Worm (Caenorhabditis elegans) whole organism, L3 larva: ENCODE data around the gene F32D1.7.

ENCODE experiments used
- R02D3.7 ChIP-seq: fragments of 150-350 bp; optimal IDR thresholded peaks from 2 replicates; lab custom pipeline; 2014; ENCODE audit warnings: missing biosample characterization, missing genetic modification characterization
- ZK546.5 ChIP-seq: sonication (generic microtip); optimal IDR thresholded peaks from 2 replicates; lab custom pipeline; 2017; ENCODE audit warnings: missing biosample characterization, missing genetic modification characterization
- aly-2 ChIP-seq: fragments of 150-350 bp; optimal IDR thresholded peaks from 2 replicates; lab custom pipeline; 2014; ENCODE audit warnings: missing biosample characterization, missing genetic modification characterization
- ama-1 ChIP-seq: fragments of 150-350 bp; optimal IDR thresholded peaks from 2 replicates; lab custom pipeline; 2018
- ceh-16 ChIP-seq: sonication (generic microtip); optimal IDR thresholded peaks from 2 replicates; lab custom pipeline; 2017; ENCODE audit warnings: missing biosample characterization, missing genetic modification characterization
- ceh-28 ChIP-seq: fragments of 150-350 bp; optimal IDR thresholded peaks from 2 replicates; lab custom pipeline; 2014; ENCODE audit warnings: missing biosample characterization, missing genetic modification reagents, missing genetic modification characterization
- ceh-82 ChIP-seq: fragments of 150-350 bp; optimal IDR thresholded peaks from 2 replicates; lab custom pipeline; 2014; ENCODE audit warnings: missing biosample characterization, missing genetic modification characterization
- egl-27 ChIP-seq: sonication (generic microtip); optimal IDR thresholded peaks from 4 replicates; lab custom pipeline; 2017; ENCODE audit warnings: missing biosample characterization, missing genetic modification reagents, missing genetic modification characterization
- elt-1 ChIP-seq: fragments of 150-350 bp; optimal IDR thresholded peaks from 2 replicates; lab custom pipeline; 2014; ENCODE audit warnings: missing biosample characterization, missing genetic modification characterization
- elt-2 ChIP-seq: sonication (generic microtip); optimal IDR thresholded peaks from 2 replicates; lab custom pipeline; 2016; ENCODE audit warnings: missing genetic modification reagents, mild to moderate bottlenecking, missing genetic modification characterization, missing compliant biosample characterization
- fkh-10 ChIP-seq: sonication (generic microtip); optimal IDR thresholded peaks from 2 replicates; lab custom pipeline; 2017; ENCODE audit warnings: missing biosample characterization, missing genetic modification reagents, missing genetic modification characterization
- fkh-2 ChIP-seq: fragments of 150-350 bp; optimal IDR thresholded peaks from 2 replicates; lab custom pipeline; 2014; ENCODE audit warnings: missing biosample characterization, missing genetic modification reagents, missing genetic modification characterization
- hmg-11 ChIP-seq: sonication (generic microtip); optimal IDR thresholded peaks from 2 replicates; lab custom pipeline; 2016; ENCODE audit warnings: missing genetic modification characterization, missing compliant biosample characterization
- jun-1 ChIP-seq: fragments of 150-350 bp; optimal IDR thresholded peaks from 2 replicates; lab custom pipeline; 2014; ENCODE audit warnings: missing biosample characterization, missing genetic modification reagents, missing genetic modification characterization
- lsy-12 ChIP-seq: sonication (generic microtip); optimal IDR thresholded peaks from 2 replicates; lab custom pipeline; 2016; ENCODE audit warnings: mild to moderate bottlenecking, missing genetic modification characterization, missing compliant biosample characterization
- mml-1 ChIP-seq: fragments of 150-350 bp; sonication (generic microtip); optimal IDR thresholded peaks from 3 replicates; lab custom pipeline; 2014; ENCODE audit warnings: missing biosample characterization, missing genetic modification characterization
- nfya-1 ChIP-seq: sonication (generic microtip); optimal IDR thresholded peaks from 2 replicates; lab custom pipeline; 2017; ENCODE audit warnings: missing genetic modification characterization, mild to moderate bottlenecking, missing compliant biosample characterization, antibody characterized with exemption, moderate library complexity; ENCODE audit not compliant: insufficient read depth
- nhr-11 ChIP-seq: fragments of 150-350 bp; optimal IDR thresholded peaks from 2 replicates; lab custom pipeline; 2014; ENCODE audit warnings: missing biosample characterization, missing genetic modification characterization
- nhr-237 ChIP-seq: fragments of 150-350 bp; optimal IDR thresholded peaks from 2 replicates; lab custom pipeline; 2014; ENCODE audit warnings: missing biosample characterization, missing genetic modification characterization
- nhr-25 ChIP-seq: sonication (generic microtip); optimal IDR thresholded peaks from 2 replicates; lab custom pipeline; 2017; ENCODE audit warnings: missing biosample characterization, missing genetic modification characterization
- nhr-28 ChIP-seq: fragments of 150-350 bp; optimal IDR thresholded peaks from 2 replicates; lab custom pipeline; 2014; ENCODE audit warnings: missing biosample characterization, missing genetic modification characterization
- nhr-43 ChIP-seq: sonication (generic microtip); optimal IDR thresholded peaks from 2 replicates; lab custom pipeline; 2016; ENCODE audit warnings: mild to moderate bottlenecking, missing genetic modification characterization, missing compliant biosample characterization; ENCODE audit not compliant: poor library complexity, severe bottlenecking
- nhr-67 ChIP-seq: fragments of 150-350 bp; optimal IDR thresholded peaks from 2 replicates; lab custom pipeline; 2014; ENCODE audit warnings: missing biosample characterization, missing genetic modification characterization
- nhr-76 ChIP-seq: fragments of 150-350 bp; sonication (generic microtip); optimal IDR thresholded peaks from 5 replicates; lab custom pipeline; 2014; ENCODE audit warnings: missing biosample characterization, missing genetic modification characterization
- nhr-77 ChIP-seq: fragments of 150-350 bp; optimal IDR thresholded peaks from 2 replicates; lab custom pipeline; 2014; ENCODE audit warnings: missing biosample characterization, missing genetic modification characterization
- pha-4 ChIP-seq: fragments of 150-350 bp; optimal IDR thresholded peaks from 2 replicates; lab custom pipeline; 2014; ENCODE audit warnings: missing biosample characterization, missing genetic modification reagents, missing genetic modification characterization
- pqm-1 ChIP-seq: fragments of 150-350 bp; optimal IDR thresholded peaks from 2 replicates; lab custom pipeline; 2017; ENCODE audit warnings: missing biosample characterization, missing genetic modification characterization, inconsistent platforms
- skn-1 ChIP-seq: fragments of 150-350 bp; optimal IDR thresholded peaks from 2 replicates; lab custom pipeline; 2014; ENCODE audit warnings: missing biosample characterization, missing genetic modification characterization
- snpc-4 ChIP-seq: fragments of 150-350 bp; optimal IDR thresholded peaks from 2 replicates; lab custom pipeline; 2014; ENCODE audit warnings: missing biosample characterization, missing genetic modification characterization
- tbx-2 ChIP-seq: sonication (generic microtip); optimal IDR thresholded peaks from 2 replicates; lab custom pipeline; 2016; ENCODE audit warnings: mild to moderate bottlenecking, missing genetic modification characterization, missing compliant biosample characterization
- unc-39 ChIP-seq: sonication (generic microtip); optimal IDR thresholded peaks from 4 replicates; lab custom pipeline; 2017; ENCODE audit warnings: missing biosample characterization, missing genetic modification characterization
- unc-62 ChIP-seq: fragments of 150-350 bp; sonication (generic microtip); optimal IDR thresholded peaks from 4 replicates; lab custom pipeline; 2014; ENCODE audit warnings: missing biosample characterization, missing genetic modification reagents, missing genetic modification characterization
- ztf-11 ChIP-seq: fragments of 150-350 bp; optimal IDR thresholded peaks from 2 replicates; lab custom pipeline; 2014; ENCODE audit warnings: missing biosample characterization, missing genetic modification characterization
- ztf-4 ChIP-seq: fragments of 150-350 bp; optimal IDR thresholded peaks from 2 replicates; lab custom pipeline; 2014; ENCODE audit warnings: missing biosample characterization, missing genetic modification characterization

Gene F32D1.7

ce11 chrV:4375807-4376564 lies at the start of gene F32D1.7:
Gene F32D1.7, minus strand, starts transcription at chrV:4376173.
- TF ChIP-seq mml-1 (tag; lab: Kevin White, UChicago) (no peak), ZK546.5 (tag; lab: Kevin White, UChicago) (no peak), fkh-2 (tag; lab: Kevin White, UChicago) (no peak), unc-39 (no peak), R02D3.7 (no peak), nhr-28 (tag; lab: Kevin White, UChicago) (no peak)

ce11 chrV:4423860-4424401 lies 48.0 kb upstream of the F32D1.7 start, which contains the start of the genes Y47D7A.9 and Y47D7A.19:
Gene Y47D7A.9, minus strand, starts transcription at chrV:4423960.
Gene Y47D7A.19, plus strand, starts transcription at chrV:4424351.
- TF ChIP-seq mml-1 (tag; lab: Kevin White, UChicago) = no peak
- no peak for TF ChIP-seq egl-27
- TF ChIP-seq snpc-4 (tag; lab: Kevin White, UChicago) = no peak
- TF ChIP-seq aly-2 = no peak
- TF ChIP-seq ztf-11 (tag; lab: Kevin White, UChicago) = no peak
- no peak for TF ChIP-seq nfya-1

ce11 chrV:4423087-4423486 lies 47.1 kb upstream of the F32D1.7 start:
- TF ChIP-seq elt-2 (tag; lab: Kevin White, UChicago) = no peak
- no peak for TF ChIP-seq ceh-16
- TF ChIP-seq ceh-28 (tag; lab: Kevin White, UChicago) = no peak
- TF ChIP-seq nhr-28 (tag; lab: Kevin White, UChicago) = no peak
- no peak for TF ChIP-seq snpc-4 (tag; lab: Kevin White, UChicago)
- TF ChIP-seq skn-1 (tag; lab: Kevin White, UChicago) = no peak
- TF ChIP-seq hmg-11 (tag; lab: Kevin White, UChicago) = no peak
- no peak for TF ChIP-seq elt-1
- TF ChIP-seq fkh-10 = no peak

- TF ChIP-seq unc-39 (no peak), fkh-10 (no peak), nhr-43 (tag; lab: Kevin White, UChicago) (no peak), unc-62 (GFP tag; lab: Kevin White, UChicago) (no peak), nhr-67 (tag; lab: Kevin White, UChicago) (no peak), nhr-76 (tag; lab: Kevin White, UChicago) (no peak), nhr-11 (tag; lab: Kevin White, UChicago) (no peak), nhr-77 (tag; lab: Kevin White, UChicago) (no peak), hmg-11 (tag; lab: Kevin White, UChicago) (no peak)
Measured at ce11 chrV:4422127-4422526, 46.2 kb upstream of the F32D1.7 start, which contains the start of gene skr-7. Gene skr-7, plus strand, starts transcription at chrV:4422427.

- TF ChIP-seq unc-62 (GFP tag; lab: Kevin White, UChicago) = no peak
- TF ChIP-seq ama-1 (lab: Kevin White, UChicago) = no peak
- no peak for TF ChIP-seq nhr-11 (tag; lab: Kevin White, UChicago)
- no peak for TF ChIP-seq tbx-2 (tag; lab: Kevin White, UChicago)
- TF ChIP-seq skn-1 (tag; lab: Kevin White, UChicago) = no peak
- TF ChIP-seq ceh-82 = no peak
- TF ChIP-seq, all 47 proteins: peak for 0
Measured at ce11 chrV:4421475-4421874, 45.5 kb upstream of the F32D1.7 start, which contains the start of gene skr-14. Gene skr-14, minus strand, starts transcription at chrV:4421575.

ce11 chrV:4419767-4420322 lies 43.9 kb upstream of the F32D1.7 start, which contains the start of the genes Y47D7A.7 and Y47D7A.2:
Gene Y47D7A.7, minus strand, starts transcription at chrV:4419867.
Gene Y47D7A.2, plus strand, starts transcription at chrV:4420272.
- TF ChIP-seq pha-4 (tag; lab: Kevin White, UChicago) (no peak), nfya-1 (no peak), nhr-237 (tag; lab: Kevin White, UChicago) (no peak), ceh-82 (no peak), unc-39 (no peak), R02D3.7 (no peak), jun-1 (no peak), nhr-28 (tag; lab: Kevin White, UChicago) (no peak), unc-62 (GFP tag; lab: Kevin White, UChicago) (no peak), pqm-1 (no peak), ztf-4 (no peak), nhr-77 (tag; lab: Kevin White, UChicago) (no peak), elt-1 (no peak), nhr-25 (tag; lab: Kevin White, UChicago) (no peak), nhr-76 (tag; lab: Kevin White, UChicago) (no peak), nhr-43 (tag; lab: Kevin White, UChicago) (no peak), lsy-12 (no peak), snpc-4 (tag; lab: Kevin White, UChicago) (no peak)
- TF ChIP-seq, all 47 proteins: peak for 0
